Worm (Caenorhabditis elegans): ENCODE measurements around the gene K04C1.2.

K04C1.2 gene

ce11 chrX:14255031-14255430, 16.5 kb downstream of the K04C1.2 start, which contains the start of gene E02H4.5:
E02H4.5 (minus strand) TSS chrX:14255131.
- TF ChIP-seq blmp-1 (tag; optimal IDR thresholded peaks at IDR 0.05; ENCODE audit: insufficient read depth), result no peak
- TF ChIP-seq alr-1 (tag; optimal IDR thresholded peaks at IDR 0.05), result no peak
- no peak for TF ChIP-seq elt-1 (tag; optimal IDR thresholded peaks at IDR 0.05)
- no peak for TF ChIP-seq nhr-6 (tag; optimal IDR thresholded peaks at IDR 0.05)
- TF ChIP-seq snpc-4 (tag; optimal IDR thresholded peaks at IDR 0.05), result no peak
- no peak for TF ChIP-seq sma-3 (GFP tag; optimal IDR thresholded peaks at IDR 0.05)
- no peak for TF ChIP-seq ceh-16 (tag; optimal IDR thresholded peaks at IDR 0.05)
- TF ChIP-seq peb-1 (tag; optimal IDR thresholded peaks at IDR 0.05), result no peak
- TF ChIP-seq lin-13 (GFP tag; optimal IDR thresholded peaks at IDR 0.05), result no peak
- TF ChIP-seq nhr-237 (tag; optimal IDR thresholded peaks at IDR 0.05), result no peak
- no peak for TF ChIP-seq mbf-1 (tag; optimal IDR thresholded peaks at IDR 0.05)
- TF ChIP-seq nhr-21 (tag; optimal IDR thresholded peaks at IDR 0.05), result no peak
- no peak for TF ChIP-seq zag-1 (tag; optimal IDR thresholded peaks at IDR 0.05)
- TF ChIP-seq lin-11 (tag; optimal IDR thresholded peaks at IDR 0.05), result no peak
- no peak for TF ChIP-seq fos-1 (tag; optimal IDR thresholded peaks at IDR 0.05)

ce11 chrX:14255973-14256372, 17.5 kb downstream of the K04C1.2 start, which contains the start of gene E02H4.7:
E02H4.7 (plus strand) TSS chrX:14256273.
- no peak for TF ChIP-seq nhr-129 (tag; optimal IDR thresholded peaks at IDR 0.05)
- no peak for TF ChIP-seq unc-55 (GFP tag; optimal IDR thresholded peaks at IDR 0.05)
- no peak for TF ChIP-seq elt-3 (tag; optimal IDR thresholded peaks at IDR 0.05)
- TF ChIP-seq ama-1 (optimal IDR thresholded peaks at IDR 0.05), result no peak
- no peak for TF ChIP-seq aly-2 (tag; optimal IDR thresholded peaks at IDR 0.05)
- TF ChIP-seq blmp-1 (tag; optimal IDR thresholded peaks at IDR 0.05; ENCODE audit: insufficient read depth), result no peak
- TF ChIP-seq lin-39 (tag; optimal IDR thresholded peaks at IDR 0.05), result no peak
- no peak for TF ChIP-seq sem-4 (tag; optimal IDR thresholded peaks at IDR 0.05)
- TF ChIP-seq fos-1 (tag; optimal IDR thresholded peaks at IDR 0.05), result no peak
- no peak for TF ChIP-seq nhr-12 (tag; optimal IDR thresholded peaks at IDR 0.05)
- no peak for TF ChIP-seq ztf-1 (GFP tag; conservative IDR thresholded peaks at IDR 0.05)
- no peak for TF ChIP-seq gmeb-1 (tag; optimal IDR thresholded peaks at IDR 0.05)
- TF ChIP-seq F13H6.1 (tag; optimal IDR thresholded peaks at IDR 0.05), result no peak
- TF ChIP-seq zag-1 (tag; optimal IDR thresholded peaks at IDR 0.05), result no peak
- no peak for TF ChIP-seq lsy-2 (tag; optimal IDR thresholded peaks at IDR 0.05)

- TF ChIP-seq F13H6.1 (tag; optimal IDR thresholded peaks at IDR 0.05) (no peak), nhr-77 (tag; optimal IDR thresholded peaks at IDR 0.05) (no peak), mdl-1 (tag; optimal IDR thresholded peaks at IDR 0.05) (no peak), nhr-11 (tag; optimal IDR thresholded peaks at IDR 0.05) (no peak), ama-1 (optimal IDR thresholded peaks at IDR 0.05) (no peak), nhr-25 (tag; optimal IDR thresholded peaks at IDR 0.05) (no peak), ztf-1 (GFP tag; conservative IDR thresholded peaks at IDR 0.05) (no peak)
Observed at ce11 chrX:14257661-14258060, 19.2 kb downstream of the K04C1.2 start, which contains the start of gene E02H4.4. E02H4.4 (plus strand) TSS chrX:14257961.

ce11 chrX:14263473-14263872, 25.0 kb downstream of the K04C1.2 start, which contains the start of gene E02H4.8:
E02H4.8 (minus strand) TSS chrX:14263573.
- TF ChIP-seq F13H6.1 (tag; optimal IDR thresholded peaks at IDR 0.05) (no peak), unc-62 (GFP tag; optimal IDR thresholded peaks at IDR 0.05) (no peak), nhr-21 (tag; optimal IDR thresholded peaks at IDR 0.05) (no peak), fos-1 (tag; optimal IDR thresholded peaks at IDR 0.05) (no peak), skn-1 (tag; optimal IDR thresholded peaks at IDR 0.05) (no peak), lsy-2 (tag; optimal IDR thresholded peaks at IDR 0.05) (no peak), sem-4 (tag; optimal IDR thresholded peaks at IDR 0.05) (no peak), nhr-237 (tag; optimal IDR thresholded peaks at IDR 0.05) (no peak), aly-2 (tag; optimal IDR thresholded peaks at IDR 0.05) (no peak), nhr-23 (tag; optimal IDR thresholded peaks at IDR 0.05) (no peak), nhr-77 (tag; optimal IDR thresholded peaks at IDR 0.05) (no peak), nhr-12 (tag; optimal IDR thresholded peaks at IDR 0.05) (no peak), egl-27 (tag; optimal IDR thresholded peaks at IDR 0.05) (no peak), elt-3 (tag; optimal IDR thresholded peaks at IDR 0.05) (no peak), elt-1 (tag; optimal IDR thresholded peaks at IDR 0.05) (no peak), ama-1 (optimal IDR thresholded peaks at IDR 0.05) (no peak), nhr-6 (tag; optimal IDR thresholded peaks at IDR 0.05) (no peak), ZK546.5 (tag; optimal IDR thresholded peaks at IDR 0.05) (no peak), R02D3.7 (tag; optimal IDR thresholded peaks at IDR 0.05) (no peak)

Measured in whole organism, L2 larva.